Worm (Caenorhabditis elegans): ENCODE results near the gene txt-18.
A peak's percentile ranks its signal among the peaks of the same experiment; 100 is the strongest.

DNA sequence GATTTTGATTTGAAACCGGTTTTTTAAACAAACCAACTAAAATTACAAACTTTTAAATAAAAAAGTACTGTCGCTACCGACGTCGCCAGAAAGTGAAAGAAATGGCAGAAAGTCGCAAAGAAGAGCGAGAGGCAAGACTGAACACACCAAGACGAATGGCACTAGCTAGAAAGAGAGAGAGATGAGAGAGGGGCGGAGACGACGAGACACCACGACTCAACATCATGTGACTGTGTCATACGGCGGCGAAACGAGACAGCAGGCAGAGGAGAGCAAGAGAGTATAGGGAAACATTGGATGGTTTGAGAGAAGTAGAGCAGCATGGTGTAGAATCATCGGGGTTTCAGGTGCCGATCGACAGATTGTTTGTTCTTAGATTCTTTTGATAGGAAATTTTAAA is 4.5 kb downstream of the txt-18 start:
- TF ChIP-seq F57C9.4 (tag; optimal IDR thresholded peaks at IDR 0.05) (no peak), Y53G8AR.9 (GFP tag; conservative IDR thresholded peaks at IDR 0.05) (peak; percentile 78), hmg-1.2 (GFP tag; IDR thresholded peaks at IDR 0.05) (peak; percentile 80), snpc-4 (GFP tag; optimal IDR thresholded peaks at IDR 0.05) (no peak), snpc-4 (tag; optimal IDR thresholded peaks at IDR 0.05) (peak in 3 of 4 experiments; percentile 4 to 56 (median 53)), pha-4 (tag; optimal IDR thresholded peaks at IDR 0.05) (peak; percentile 79), lir-1 (GFP tag; conservative IDR thresholded peaks at IDR 0.05) (peak; percentile 69; the same call in 1 of the 2 replicates), ztf-25 (GFP tag; IDR thresholded peaks at IDR 0.05) (no peak), T07F8.4 (tag; optimal IDR thresholded peaks at IDR 0.05) (no peak), unc-62 (GFP tag; optimal IDR thresholded peaks at IDR 0.05) (peak; percentile 88), D2030.7 (GFP tag; IDR thresholded peaks at IDR 0.05) (no peak)
